Worm (Caenorhabditis elegans): ENCODE results near the gene C01G10.4.

Gene C01G10.4

ce11 chrV:15058965-15059364 is 30.6 kb upstream of the C01G10.4 start:
- TF ChIP-seq mes-2 (tag; optimal IDR thresholded peaks at IDR 0.05; ENCODE audit: poor library complexity, severe bottlenecking) (no peak), nhr-10 (tag; optimal IDR thresholded peaks at IDR 0.05) (no peak), ceh-62 (tag; optimal IDR thresholded peaks at IDR 0.05) (no peak), Y48G9A.11 (GFP tag; IDR thresholded peaks at IDR 0.05) (no peak)

- peak; percentile 85 for TF ChIP-seq dpl-1 (GFP tag; optimal IDR thresholded peaks at IDR 0.05)
- peak; percentile 12 for TF ChIP-seq nhr-48 (tag; optimal IDR thresholded peaks at IDR 0.05)
- TF ChIP-seq lin-38 (GFP tag; IDR thresholded peaks at IDR 0.05) = peak; percentile 66
- peak; percentile 79 for TF ChIP-seq nhr-6 (tag; optimal IDR thresholded peaks at IDR 0.05)
- TF ChIP-seq Y5F2A.4 (GFP tag; optimal IDR thresholded peaks at IDR 0.05) = no peak
- peak; percentile 64 for TF ChIP-seq mes-2 (tag; optimal IDR thresholded peaks at IDR 0.05; ENCODE audit: poor library complexity, severe bottlenecking)
- TF ChIP-seq daf-16 (GFP tag; optimal IDR thresholded peaks at IDR 0.05) = no peak
- TF ChIP-seq daf-16 (tag; optimal IDR thresholded peaks at IDR 0.05) = peak; percentile 70
- no peak for TF ChIP-seq mxl-3 (GFP tag; optimal IDR thresholded peaks at IDR 0.05)
- TF ChIP-seq unc-130 (GFP tag; optimal IDR thresholded peaks at IDR 0.05) = peak; percentile 25
- TF ChIP-seq hlh-11 (tag; optimal IDR thresholded peaks at IDR 0.05) = peak; percentile 5
Observed at ce11 chrV:15059534-15059933, 30.0 kb upstream of the C01G10.4 start, which contains the start of the genes mcm-3 and C25D7.15. Gene mcm-3 (minus strand): TSS chrV:15059599. Gene C25D7.15 (plus strand): TSS chrV:15059808.

- peak in 1 of 2 experiments; percentile 18 for TF ChIP-seq unc-62 (GFP tag; optimal IDR thresholded peaks at IDR 0.05 in 1 of 2)
- no peak for TF ChIP-seq unc-62 (tag; optimal IDR thresholded peaks at IDR 0.05)
- TF ChIP-seq hlh-30 (tag; optimal IDR thresholded peaks at IDR 0.05; ENCODE audit: insufficient read depth) = no peak
- TF ChIP-seq aha-1 (tag) = peak; percentile 73
- no peak for TF ChIP-seq ceh-28 (tag; optimal IDR thresholded peaks at IDR 0.05)
- TF ChIP-seq ceh-20 (GFP tag; IDR thresholded peaks at IDR 0.05) = no peak
Observed at ce11 chrV:15060595-15060994, 28.9 kb upstream of the C01G10.4 start.

ce11 chrV:15063987-15064386 is 25.6 kb upstream of the C01G10.4 start, which contains the start of gene rap-2:
Gene rap-2 (minus strand): TSS chrV:15064087.
- no peak for TF ChIP-seq ceh-32 (tag; optimal IDR thresholded peaks at IDR 0.05; ENCODE audit: poor library complexity)
- TF ChIP-seq madf-5 (GFP tag; IDR thresholded peaks at IDR 0.05) = no peak
- no peak for TF ChIP-seq Y105C5A.15 (GFP tag; IDR thresholded peaks at IDR 0.05)
- TF ChIP-seq nhr-11 (tag; optimal IDR thresholded peaks at IDR 0.05) = no peak
- no peak for TF ChIP-seq pqm-1 (tag; optimal IDR thresholded peaks at IDR 0.05)
- no peak for TF ChIP-seq zfp-2 (tag; optimal IDR thresholded peaks at IDR 0.05)
- no peak for TF ChIP-seq D1046.2 (GFP tag; IDR thresholded peaks at IDR 0.05)
- no peak for TF ChIP-seq gei-8 (GFP tag; optimal IDR thresholded peaks at IDR 0.05)
- TF ChIP-seq R02D3.7 (tag; optimal IDR thresholded peaks at IDR 0.05) = no peak
- TF ChIP-seq nhr-42 (GFP tag; IDR thresholded peaks at IDR 0.05) = no peak
- no peak for TF ChIP-seq F26F4.8 (GFP tag; conservative IDR thresholded peaks at IDR 0.05)
- TF ChIP-seq daf-16 (GFP tag; optimal IDR thresholded peaks at IDR 0.05) = no peak
- no peak for TF ChIP-seq daf-16 (tag; optimal IDR thresholded peaks at IDR 0.05)
- TF ChIP-seq arid-1 (GFP tag; conservative IDR thresholded peaks at IDR 0.05) = no peak
- no peak for TF ChIP-seq Y75B8A.6 (GFP tag; IDR thresholded peaks at IDR 0.05)
- TF ChIP-seq F44E2.7 (GFP tag; IDR thresholded peaks at IDR 0.05) = no peak

- no peak for TF ChIP-seq lim-7 (GFP tag; IDR thresholded peaks at IDR 0.05)
- TF ChIP-seq F37D6.2 (tag; optimal IDR thresholded peaks at IDR 0.05) = no peak
- peak; percentile 52 for TF ChIP-seq set-16 (GFP tag; IDR thresholded peaks at IDR 0.05)
- no peak for TF ChIP-seq snpc-1.2 (GFP tag; IDR thresholded peaks at IDR 0.05)
- TF ChIP-seq lin-13 (GFP tag; optimal IDR thresholded peaks at IDR 0.05) = peak; percentile 10
- TF ChIP-seq T26A8.4 (GFP tag; IDR thresholded peaks at IDR 0.05) = no peak; the same call in 1 of the 2 replicates
- no peak for TF ChIP-seq F49E8.2 (tag; optimal IDR thresholded peaks at IDR 0.05; ENCODE audit: borderline replicate concordance)
- no peak for TF ChIP-seq Y5F2A.4 (GFP tag; optimal IDR thresholded peaks at IDR 0.05)
- no peak for TF ChIP-seq attf-4 (tag; optimal IDR thresholded peaks at IDR 0.05)
- no peak for TF ChIP-seq Y75B8A.6 (GFP tag; IDR thresholded peaks at IDR 0.05)
- no peak for TF ChIP-seq F44E2.7 (GFP tag; IDR thresholded peaks at IDR 0.05)
- TF ChIP-seq dve-1 (tag; optimal IDR thresholded peaks at IDR 0.05; ENCODE audit: insufficient read depth) = peak; percentile 26
- no peak for TF ChIP-seq tra-1 (GFP tag; IDR thresholded peaks at IDR 0.05)
- TF ChIP-seq ces-1 (GFP tag; optimal IDR thresholded peaks at IDR 0.05) = no peak
Observed at ce11 chrV:15065068-15065744, 24.3 kb upstream of the C01G10.4 start, which contains the start of gene C25D7.9. Gene C25D7.9 (plus strand): TSS chrV:15065135.
